Worm (Caenorhabditis elegans) whole organism, mixed stage, embryonic: Measurements from ENCODE around the gene F47E1.1.

Experiments used
- elt-1 ChIP-seq: sonication (generic microtip); optimal IDR thresholded peaks from 2 replicates; lab custom pipeline; 2017; ENCODE audit warnings: missing genetic modification characterization, mild to moderate bottlenecking, missing compliant biosample characterization, antibody characterized with exemption, moderate library complexity, borderline replicate concordance; ENCODE audit not compliant: insufficient read depth
- mab-5 ChIP-seq: fragments of 150-350 bp; optimal IDR thresholded peaks from 2 replicates; lab custom pipeline; 2014; ENCODE audit warnings: missing biosample characterization, missing genetic modification characterization
- mep-1 ChIP-seq: fragments of 150-350 bp; optimal IDR thresholded peaks from 2 replicates; lab custom pipeline; 2017; ENCODE audit warnings: missing biosample characterization, missing genetic modification reagents, missing genetic modification characterization, inconsistent platforms
- sem-2 ChIP-seq: fragments of 200-800 bp; sonication (Bioruptor generic); optimal IDR thresholded peaks from 2 replicates; lab custom pipeline; 2018; ENCODE audit warnings: mild to moderate bottlenecking, missing genetic modification characterization, missing compliant biosample characterization
- unc-39 ChIP-seq: fragments of 150-350 bp; optimal IDR thresholded peaks from 2 replicates; lab custom pipeline; 2014; ENCODE audit warnings: missing biosample characterization, missing genetic modification characterization
- unc-62 ChIP-seq: fragments of 150-350 bp; optimal IDR thresholded peaks from 2 replicates; lab custom pipeline; 2014; ENCODE audit warnings: missing biosample characterization, missing genetic modification reagents, missing genetic modification characterization

DNA sequence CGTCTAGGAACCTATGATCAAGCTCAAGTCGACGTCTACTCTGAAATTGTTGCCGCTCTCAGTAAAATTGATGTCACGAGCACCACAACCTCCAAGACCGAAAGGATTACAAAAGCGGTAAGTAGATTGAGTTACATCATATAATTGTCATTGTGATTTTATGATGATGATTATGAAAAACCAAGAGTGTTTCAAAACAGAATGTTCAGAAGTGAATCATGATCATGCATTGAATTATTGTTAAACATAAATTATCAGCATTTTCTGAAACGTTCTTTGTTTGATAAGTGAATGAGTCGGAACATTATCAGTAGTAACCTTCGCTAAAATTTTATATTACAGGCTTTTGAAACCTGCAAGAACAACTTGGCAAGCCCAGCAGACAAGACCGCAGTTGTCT lies 41.8 kb upstream of the F47E1.1 start:
- no peak for TF ChIP-seq unc-39 (tag; lab: Kevin White, UChicago)
- no peak for TF ChIP-seq mep-1 (tag; lab: Kevin White, UChicago)
- no peak for TF ChIP-seq elt-1 (tag; lab: Kevin White, UChicago)
- TF ChIP-seq mab-5: no peak
- TF ChIP-seq sem-2 (GFP tag; lab: Kevin White, UChicago): no peak
- TF ChIP-seq unc-62: no peak
